Fruit fly (Drosophila melanogaster) whole organism, wandering third instar larva: ENCODE measurements around the gene CG3902.
A peak's percentile ranks its signal among the peaks of the same experiment; 100 is the strongest.

Experiments used
- Abd-B ChIP-seq: fragments of >200 bp; optimal IDR thresholded peaks from 2 replicates; lab custom pipeline; 2017; ENCODE audit warnings: missing biosample characterization, missing genetic modification characterization
- CG32264 ChIP-seq: fragments of 200-800 bp; sonication (Bioruptor generic); optimal IDR thresholded peaks from 2 replicates; lab custom pipeline; 2016; ENCODE audit warnings: missing biosample characterization, missing genetic modification characterization
- CG9705 ChIP-seq: fragments of 200-800 bp; sonication (Bioruptor generic); optimal IDR thresholded peaks from 2 replicates; lab custom pipeline; 2018; ENCODE audit warnings: missing biosample characterization, mild to moderate bottlenecking, missing genetic modification characterization
- CrebA ChIP-seq: fragments of 200-800 bp; sonication (Bioruptor generic); optimal IDR thresholded peaks from 2 replicates; lab custom pipeline; 2016; ENCODE audit warnings: missing biosample characterization, mild to moderate bottlenecking, missing genetic modification characterization, borderline replicate concordance
- Dfd ChIP-seq: fragments of >200 bp; optimal IDR thresholded peaks from 2 replicates; lab custom pipeline; 2017; ENCODE audit warnings: missing biosample characterization, missing genetic modification characterization
- Dif ChIP-seq: fragments of 200-275, 200-300 bp; sonication (Bioruptor generic); optimal IDR thresholded peaks from 2 replicates; lab custom pipeline; 2018; ENCODE audit warnings: missing biosample characterization, missing genetic modification characterization; ENCODE audit not compliant: partially characterized antibody
- GATAd ChIP-seq: sonication (Bioruptor generic); optimal IDR thresholded peaks from 2 replicates; lab custom pipeline; 2016; ENCODE audit warnings: missing biosample characterization, missing genetic modification characterization
- HLH106 ChIP-seq: fragments of 200-800 bp; optimal IDR thresholded peaks from 3 replicates; lab custom pipeline; 2019; ENCODE audit warnings: missing biosample characterization, mild to moderate bottlenecking, missing genetic modification characterization, moderate library complexity
- Hnf4 ChIP-seq: fragments of 200-800 bp; sonication (Bioruptor generic); optimal IDR thresholded peaks from 2 replicates; lab custom pipeline; 2016; ENCODE audit warnings: missing biosample characterization, mild to moderate bottlenecking, missing genetic modification characterization
- Hr78 ChIP-seq: fragments of >200 bp; optimal IDR thresholded peaks from 2 replicates; lab custom pipeline; 2017; ENCODE audit warnings: missing biosample characterization, missing genetic modification characterization
- Hr83 ChIP-seq: fragments of 200-300 bp; sonication (Bioruptor generic); optimal IDR thresholded peaks from 2 replicates; lab custom pipeline; 2016; ENCODE audit warnings: missing biosample characterization, mild to moderate bottlenecking, missing genetic modification characterization, moderate library complexity; ENCODE audit not compliant: poor library complexity, severe bottlenecking
- Jra ChIP-seq: sonication (Bioruptor generic); optimal IDR thresholded peaks from 2 replicates; lab custom pipeline; 2016; ENCODE audit warnings: missing biosample characterization, missing genetic modification characterization
- Mio ChIP-seq: sonication (Bioruptor generic); optimal IDR thresholded peaks from 2 replicates; lab custom pipeline; 2016; ENCODE audit warnings: missing biosample characterization, missing genetic modification characterization
- Myc ChIP-seq: fragments of >200 bp; optimal IDR thresholded peaks from 2 replicates; lab custom pipeline; 2017
- N ChIP-seq: fragments of >200 bp; optimal IDR thresholded peaks from 2 replicates; lab custom pipeline; 2018; ENCODE audit warnings: missing biosample characterization, missing external identifiers, missing genetic modification characterization
- OdsH ChIP-seq: fragments of 200-800 bp; sonication (Bioruptor generic); optimal IDR thresholded peaks from 2 replicates; lab custom pipeline; 2016; ENCODE audit warnings: missing biosample characterization, mild to moderate bottlenecking, missing genetic modification characterization
- Rel ChIP-seq, 2 experiments: fragments of 200-800 bp; sonication (Bioruptor generic) in 1 of 2; optimal IDR thresholded peaks; 2 replicates in 1 of 2; 3 replicates in 1 of 2; lab custom pipeline; 2016 to 2019; ENCODE audit warnings: mild to moderate bottlenecking in 2 of 2, missing biosample characterization in 2 of 2, missing genetic modification characterization in 2 of 2, moderate library complexity in 1 of 2
- Sp1 ChIP-seq: fragments of 200-800 bp; sonication (Bioruptor generic); optimal IDR thresholded peaks from 3 replicates; lab custom pipeline; 2019; ENCODE audit warnings: missing biosample characterization, mild to moderate bottlenecking, missing genetic modification characterization, moderate library complexity
- Vsx2 ChIP-seq: fragments of 200-300, 225-300 bp; sonication (Bioruptor generic); optimal IDR thresholded peaks from 2 replicates; lab custom pipeline; 2018; ENCODE audit warnings: missing biosample characterization, missing genetic modification characterization; ENCODE audit not compliant: partially characterized antibody
- br ChIP-seq: fragments of 200-800 bp; sonication (Bioruptor generic); optimal IDR thresholded peaks from 2 replicates; lab custom pipeline; 2016; ENCODE audit warnings: missing biosample characterization, missing genetic modification characterization
- brk ChIP-seq: fragments of 200-800 bp; sonication (Bioruptor generic); optimal IDR thresholded peaks from 2 replicates; lab custom pipeline; 2016; ENCODE audit warnings: missing biosample characterization, mild to moderate bottlenecking, missing genetic modification characterization
- dl ChIP-seq, 2 experiments: fragments of 175-275, 200-275 bp in 1 of 2; fragments of 200-275 bp in 1 of 2; sonication (Bioruptor generic); optimal IDR thresholded peaks; lab custom pipeline; 2018; ENCODE audit warnings: mild to moderate bottlenecking in 2 of 2, missing biosample characterization in 2 of 2, missing genetic modification characterization in 2 of 2, moderate library complexity in 2 of 2; ENCODE audit not compliant: partially characterized antibody in 2 of 2, insufficient read depth in 1 of 2
- dmrt93B ChIP-seq: fragments of 200-800 bp; sonication (Bioruptor generic); optimal IDR thresholded peaks from 2 replicates; lab custom pipeline; 2018; ENCODE audit warnings: missing biosample characterization, mild to moderate bottlenecking, missing genetic modification characterization
- dsf ChIP-seq: sonication (Bioruptor generic); optimal IDR thresholded peaks from 2 replicates; lab custom pipeline; 2016; ENCODE audit warnings: missing biosample characterization, missing genetic modification characterization, borderline replicate concordance
- ey ChIP-seq: fragments of 200-800 bp; sonication (Bioruptor generic); optimal IDR thresholded peaks from 2 replicates; lab custom pipeline; 2016; ENCODE audit warnings: missing biosample characterization, missing genetic modification characterization
- foxo ChIP-seq, 2 experiments: fragments of 200-800 bp; sonication (Bioruptor generic); optimal IDR thresholded peaks; 2 replicates in 1 of 2; 3 replicates in 1 of 2; lab custom pipeline; 2016 to 2017; ENCODE audit warnings: missing biosample characterization in 2 of 2, missing genetic modification characterization in 2 of 2
- fru ChIP-seq: fragments of 200-800 bp; sonication (Bioruptor generic); optimal IDR thresholded peaks from 3 replicates; lab custom pipeline; 2016; ENCODE audit warnings: missing biosample characterization, mild to moderate bottlenecking, missing genetic modification characterization
- h ChIP-seq: fragments of 200-800 bp; sonication (Bioruptor generic); optimal IDR thresholded peaks from 3 replicates; lab custom pipeline; 2016; ENCODE audit warnings: missing biosample characterization, mild to moderate bottlenecking, missing genetic modification characterization
- jim ChIP-seq: fragments of 175-275, 200-325 bp; sonication (Bioruptor generic); optimal IDR thresholded peaks from 2 replicates; lab custom pipeline; 2016; ENCODE audit warnings: missing biosample characterization, mild to moderate bottlenecking, missing genetic modification characterization
- lola ChIP-seq: fragments of >200 bp; optimal IDR thresholded peaks from 2 replicates; lab custom pipeline; 2017; ENCODE audit warnings: missing biosample characterization, missing genetic modification characterization
- pan ChIP-seq: fragments of >200 bp; optimal IDR thresholded peaks from 2 replicates; lab custom pipeline; 2017
- psq ChIP-seq: fragments of 200-800 bp; sonication (Bioruptor generic); optimal IDR thresholded peaks from 3 replicates; lab custom pipeline; 2017; ENCODE audit warnings: missing biosample characterization, mild to moderate bottlenecking, missing genetic modification characterization, moderate library complexity
- rgr ChIP-seq: fragments of 200-800 bp; sonication (Bioruptor generic); optimal IDR thresholded peaks from 3 replicates; lab custom pipeline; 2016; ENCODE audit warnings: missing biosample characterization, mild to moderate bottlenecking, missing genetic modification characterization
- sage ChIP-seq: fragments of 200-800 bp; sonication (Bioruptor generic); optimal IDR thresholded peaks from 2 replicates; lab custom pipeline; 2016; ENCODE audit warnings: missing biosample characterization, mild to moderate bottlenecking, missing genetic modification characterization
- sv ChIP-seq: fragments of 200-800 bp; sonication (Bioruptor generic); optimal IDR thresholded peaks from 3 replicates; lab custom pipeline; 2016; ENCODE audit warnings: missing biosample characterization, missing genetic modification characterization
- tai ChIP-seq: sonication (Bioruptor generic); optimal IDR thresholded peaks from 2 replicates; lab custom pipeline; 2016; ENCODE audit warnings: missing biosample characterization, missing genetic modification characterization
- usp ChIP-seq: fragments of >200 bp; optimal IDR thresholded peaks from 2 replicates; lab custom pipeline; 2017; ENCODE audit warnings: missing biosample characterization, missing genetic modification characterization
- woc ChIP-seq: sonication (Bioruptor generic); optimal IDR thresholded peaks from 2 replicates; lab custom pipeline; 2016; ENCODE audit warnings: missing biosample characterization, mild to moderate bottlenecking, missing genetic modification characterization

Gene CG3902

dm6 chr3L:18911082-18911481 lies 13.0 kb upstream of the CG3902 start, which contains the start of gene Ir75d:
Gene Ir75d, minus strand, starts transcription at chr3L:18911182.
- no peak for TF ChIP-seq Hr78 (GFP tag; lab: Kevin White, UChicago)

- peak; percentile 7 for TF ChIP-seq psq (GFP tag; lab: Kevin White, UChicago)
- no peak for TF ChIP-seq sv (GFP tag; lab: Kevin White, UChicago)
- TF ChIP-seq woc (GFP tag; lab: Kevin White, UChicago), result peak; percentile 46
These were observed 6.9 kb upstream of the CG3902 start, which contains the start of the genes CSN1b and Prp6 for dm6 chr3L:18904772-18905601. Gene CSN1b, minus strand, starts transcription at chr3L:18904930. Gene Prp6, plus strand, starts transcription at chr3L:18905372.

dm6 chr3L:18901411-18901810 lies 3.3 kb upstream of the CG3902 start, which contains the start of the genes arx and CG6843:
Gene arx, minus strand, starts transcription at chr3L:18901554.
Gene CG6843, plus strand, starts transcription at chr3L:18901594.
- TF ChIP-seq h (no peak), rgr (GFP tag; lab: Kevin White, UChicago) (peak; percentile 22), usp (GFP tag; lab: Kevin White, UChicago) (no peak), Mio (GFP tag; lab: Kevin White, UChicago) (no peak), psq (GFP tag; lab: Kevin White, UChicago) (peak; percentile 54), CG32264 (no peak), Rel (GFP tag; optimal IDR thresholded peaks at IDR 0.05; lab: Kevin White, UChicago) (no peak), Rel (tag; optimal IDR thresholded peaks at IDR 0.05; lab: Kevin White, UChicago) (peak; percentile 91), Hr83 (GFP tag; lab: Kevin White, UChicago) (peak; percentile 33), N (GFP tag; lab: Kevin White, UChicago) (no peak), fru (peak; percentile 35)

- TF ChIP-seq dmrt93B (GFP tag; lab: Kevin White, UChicago) (no peak), CrebA (no peak), brk (GFP tag; lab: Kevin White, UChicago) (no peak), fru (peak; percentile 77), ey (GFP tag; lab: Kevin White, UChicago) (peak; percentile 76), N (GFP tag; lab: Kevin White, UChicago) (no peak), dsf (GFP tag; lab: Kevin White, UChicago) (peak; percentile 55), Jra (GFP tag; lab: Kevin White, UChicago) (peak; percentile 81), pan (no peak), CG9705 (peak; percentile 71), h (peak; percentile 72), psq (GFP tag; lab: Kevin White, UChicago) (peak; percentile 57), dl (GFP tag; optimal IDR thresholded peaks at IDR 0.05; lab: Kevin White, UChicago; ENCODE audit: insufficient read depth in 1 of 2, partially characterized antibody in 2 of 2) (no peak), Abd-B (GFP tag; lab: Kevin White, UChicago) (no peak), HLH106 (tag; lab: Kevin White, UChicago) (peak; percentile 75), Dfd (GFP tag; lab: Kevin White, UChicago) (no peak), CG32264 (peak; percentile 22), Vsx2 (GFP tag; lab: Kevin White, UChicago) (no peak), Sp1 (GFP tag; lab: Kevin White, UChicago) (peak; percentile 80), Hnf4 (GFP tag; lab: Kevin White, UChicago) (peak; percentile 83), tai (no peak), Hr78 (GFP tag; lab: Kevin White, UChicago) (no peak), Mio (GFP tag; lab: Kevin White, UChicago) (peak; percentile 56), woc (GFP tag; lab: Kevin White, UChicago) (peak; percentile 84), Dif (GFP tag; lab: Kevin White, UChicago) (no peak), jim (GFP tag; lab: Kevin White, UChicago) (peak; percentile 47), Myc (lab: Kevin White, UChicago) (peak; percentile 24), GATAd (GFP tag; lab: Kevin White, UChicago) (no peak), sv (GFP tag; lab: Kevin White, UChicago) (peak; percentile 75), foxo (GFP tag; optimal IDR thresholded peaks at IDR 0.05; lab: Kevin White, UChicago) (peak in 1 of 2 experiments; percentile 83), usp (GFP tag; lab: Kevin White, UChicago) (no peak), OdsH (GFP tag; lab: Kevin White, UChicago) (peak; percentile 75), sage (GFP tag; lab: Kevin White, UChicago) (no peak), lola (GFP tag; lab: Kevin White, UChicago) (no peak), br (GFP tag; lab: Kevin White, UChicago) (no peak), Rel (GFP tag; optimal IDR thresholded peaks at IDR 0.05; lab: Kevin White, UChicago) (no peak), Rel (tag; optimal IDR thresholded peaks at IDR 0.05; lab: Kevin White, UChicago) (peak; percentile 32), rgr (GFP tag; lab: Kevin White, UChicago) (peak; percentile 80), Hr83 (GFP tag; lab: Kevin White, UChicago) (peak; percentile 27)
- TF ChIP-seq, all 38 proteins: peak for 21
These were observed 731 bp upstream of the CG3902 start, which contains the start of gene RpL26 for dm6 chr3L:18898770-18899278. Gene RpL26, plus strand, starts transcription at chr3L:18898875.
